Fruit fly (Drosophila melanogaster): ENCODE results near the gene CG15561.

The CG15561 gene

dm6 chr3R:31222125-31222889 lies 6.6 kb upstream of the CG15561 start (continued):
- TF ChIP-seq Hand (GFP tag; optimal IDR thresholded peaks at IDR 0.05) (peak; percentile 84), Fer2 (tag; optimal IDR thresholded peaks at IDR 0.05) (peak; percentile 65), kay (GFP tag; optimal IDR thresholded peaks at IDR 0.05) (peak; percentile 64), fd102C (GFP tag; optimal IDR thresholded peaks at IDR 0.05) (peak; percentile 32), fd3F (GFP tag; optimal IDR thresholded peaks at IDR 0.05) (peak; percentile 64), Eip74EF (GFP tag; optimal IDR thresholded peaks at IDR 0.05) (peak in 1 of 2 experiments; percentile 66), bigmax (GFP tag; optimal IDR thresholded peaks at IDR 0.05) (no peak), CG9817 (tag; optimal IDR thresholded peaks at IDR 0.05) (peak; percentile 85), az2 (GFP tag; optimal IDR thresholded peaks at IDR 0.05) (peak; percentile 81), CG12071 (GFP tag; optimal IDR thresholded peaks at IDR 0.05) (peak; percentile 74), CG17385 (GFP tag; optimal IDR thresholded peaks at IDR 0.05) (peak; percentile 78), CG13123 (GFP tag; optimal IDR thresholded peaks at IDR 0.05) (peak; percentile 53), CG4617 (GFP tag; optimal IDR thresholded peaks at IDR 0.05; ENCODE audit: borderline replicate concordance) (peak; percentile 52), CG10147 (GFP tag; optimal IDR thresholded peaks at IDR 0.05) (peak; percentile 88), CG12236 (GFP tag; optimal IDR thresholded peaks at IDR 0.05) (peak; percentile 55), YL-1 (GFP tag; optimal IDR thresholded peaks at IDR 0.05) (peak; percentile 28), CG17802 (tag; optimal IDR thresholded peaks at IDR 0.05) (no peak), CG9727 (GFP tag; optimal IDR thresholded peaks at IDR 0.05) (peak; percentile 90), Meics (GFP tag; optimal IDR thresholded peaks at IDR 0.05) (peak; percentile 89), CG11560 (tag; IDR thresholded peaks at IDR 0.05) (no peak), kni (GFP tag; optimal IDR thresholded peaks at IDR 0.05) (peak; percentile 52), knrl (GFP tag; IDR thresholded peaks at IDR 0.05; ENCODE audit: partially characterized antibody) (no peak), Hr39 (optimal IDR thresholded peaks at IDR 0.05) (no peak), sob (GFP tag; IDR thresholded peaks at IDR 0.05) (no peak), CG7357 (GFP tag; IDR thresholded peaks at IDR 0.05) (peak; percentile 76; the same call in 2 of the 3 replicates), onecut (GFP tag; IDR thresholded peaks at IDR 0.05) (peak; percentile 97), slou (GFP tag; optimal IDR thresholded peaks at IDR 0.05) (peak; percentile 75), Usf (GFP tag; optimal IDR thresholded peaks at IDR 0.05) (peak; percentile 64), vvl (GFP tag; IDR thresholded peaks at IDR 0.05) (no peak), da (GFP tag; optimal IDR thresholded peaks at IDR 0.05) (peak; percentile 41), ranshi (GFP tag; IDR thresholded peaks at IDR 0.05) (no peak), CG2116 (GFP tag; optimal IDR thresholded peaks at IDR 0.05) (peak; percentile 28), Rx (GFP tag; IDR thresholded peaks at IDR 0.05) (no peak), HLH54F (GFP tag; optimal IDR thresholded peaks at IDR 0.05) (peak; percentile 79), h (optimal IDR thresholded peaks at IDR 0.05) (no peak), Elba2 (GFP tag; optimal IDR thresholded peaks at IDR 0.05) (peak; percentile 17), tio (GFP tag; optimal IDR thresholded peaks at IDR 0.05) (no peak), C15 (GFP tag; IDR thresholded peaks at IDR 0.05) (no peak), CG11695 (GFP tag; IDR thresholded peaks at IDR 0.05) (no peak), slbo (GFP tag; IDR thresholded peaks at IDR 0.05) (no peak), lov (optimal IDR thresholded peaks at IDR 0.05) (no peak), lov (GFP tag; IDR thresholded peaks at IDR 0.05) (no peak), CG5953 (GFP tag; IDR thresholded peaks at IDR 0.05) (no peak), ara (GFP tag; IDR thresholded peaks at IDR 0.05) (no peak), zf30C (GFP tag; optimal IDR thresholded peaks at IDR 0.05) (peak; percentile 98), CG8944 (GFP tag; optimal IDR thresholded peaks at IDR 0.05) (peak; percentile 68), MTF-1 (GFP tag; optimal IDR thresholded peaks at IDR 0.05; ENCODE audit: borderline replicate concordance) (peak; percentile 53), ken (GFP tag; IDR thresholded peaks at IDR 0.05) (no peak), Nf-YA (GFP tag; IDR thresholded peaks at IDR 0.05) (no peak), wor (GFP tag; IDR thresholded peaks at IDR 0.05) (no peak), Hmr (GFP tag; optimal IDR thresholded peaks at IDR 0.05) (peak; percentile 95)
